Worm (Caenorhabditis elegans): Measurements from ENCODE around the gene cpt-4.
A peak's percentile ranks its signal among the peaks of the same experiment; 100 is the strongest.
"Not testable (repeated sequence)": the region's sequence is repeated elsewhere in the genome, so short reads cannot be mapped to it uniquely, and the experiment has no call there.

Gene cpt-4

DNA sequence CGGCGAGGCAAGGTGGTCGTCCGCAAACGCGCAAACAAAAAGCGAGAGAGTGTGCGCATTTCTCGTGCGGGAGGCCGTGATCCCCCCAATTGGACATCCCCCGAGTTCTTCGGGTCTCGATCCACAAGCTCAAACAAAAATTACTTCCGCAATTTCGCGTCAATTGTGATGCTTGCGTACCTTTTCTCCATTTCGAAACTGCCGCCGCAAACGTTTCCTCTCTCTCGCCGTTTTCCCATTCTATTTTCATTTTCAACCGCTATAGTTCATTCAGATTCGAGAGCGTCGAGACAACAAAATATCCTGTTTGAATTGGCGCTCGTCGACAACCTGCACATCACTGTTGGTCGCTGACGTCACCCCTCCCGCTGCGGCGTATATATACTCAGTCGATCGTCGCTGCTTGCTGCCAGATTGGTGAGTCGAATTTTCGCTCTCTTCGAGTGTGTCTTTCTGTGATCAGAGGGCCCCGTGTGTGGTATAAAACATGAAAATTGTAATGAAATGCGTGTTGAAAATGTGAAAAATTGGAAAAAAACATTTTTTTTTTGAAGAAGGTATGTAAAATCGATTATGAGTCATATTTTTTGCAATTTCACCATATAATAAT is 21.9 kb upstream of the cpt-4 start, which contains the start of the genes pqn-51 and K11D12.14 (continued):
- TF ChIP-seq nhr-11 (tag; optimal IDR thresholded peaks at IDR 0.05) (no peak), F13H6.1 (tag; optimal IDR thresholded peaks at IDR 0.05) (peak; percentile 98), nhr-10 (tag; optimal IDR thresholded peaks at IDR 0.05) (peak; percentile 15), elt-3 (tag; optimal IDR thresholded peaks at IDR 0.05) (no peak), zag-1 (tag; optimal IDR thresholded peaks at IDR 0.05) (peak; percentile 68), ztf-11 (tag; optimal IDR thresholded peaks at IDR 0.05) (no peak), lin-13 (GFP tag; optimal IDR thresholded peaks at IDR 0.05) (peak; percentile 87), egl-27 (tag; optimal IDR thresholded peaks at IDR 0.05) (peak; percentile 86), mbf-1 (tag; optimal IDR thresholded peaks at IDR 0.05) (no peak), mdl-1 (tag; optimal IDR thresholded peaks at IDR 0.05) (peak in 1 of 2 experiments; percentile 59), skn-1 (tag; optimal IDR thresholded peaks at IDR 0.05) (no peak), C34F6.9 (tag; optimal IDR thresholded peaks at IDR 0.05) (peak; percentile 96), ceh-82 (tag; optimal IDR thresholded peaks at IDR 0.05) (peak; percentile 40), sem-4 (tag; optimal IDR thresholded peaks at IDR 0.05) (peak; percentile 90), nhr-12 (tag; optimal IDR thresholded peaks at IDR 0.05) (no peak)

DNA sequence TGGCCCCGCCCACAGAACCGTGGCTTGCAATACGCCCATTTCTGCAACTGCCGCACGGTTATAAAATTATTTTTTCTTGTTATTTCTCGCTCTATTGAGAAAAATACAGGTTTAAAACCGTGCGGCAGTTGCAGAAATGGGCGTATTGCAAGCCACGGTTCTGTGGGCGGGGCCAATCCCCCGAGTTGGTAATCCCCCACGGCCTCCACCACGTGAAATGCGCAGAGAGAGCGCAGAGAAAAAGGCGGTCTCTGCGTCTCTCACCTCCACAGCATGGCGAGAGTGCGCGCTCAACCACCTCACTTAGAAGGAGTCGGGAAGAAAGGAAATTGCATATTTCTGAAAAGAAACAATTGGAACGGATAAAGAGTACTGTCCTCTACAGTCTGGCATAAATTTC is 19.7 kb upstream of the cpt-4 start:
- peak; percentile 33 for TF ChIP-seq sma-9 (GFP tag; optimal IDR thresholded peaks at IDR 0.05)
- not testable (repeated sequence) for TF ChIP-seq sma-9 (tag; optimal IDR thresholded peaks at IDR 0.05)

DNA sequence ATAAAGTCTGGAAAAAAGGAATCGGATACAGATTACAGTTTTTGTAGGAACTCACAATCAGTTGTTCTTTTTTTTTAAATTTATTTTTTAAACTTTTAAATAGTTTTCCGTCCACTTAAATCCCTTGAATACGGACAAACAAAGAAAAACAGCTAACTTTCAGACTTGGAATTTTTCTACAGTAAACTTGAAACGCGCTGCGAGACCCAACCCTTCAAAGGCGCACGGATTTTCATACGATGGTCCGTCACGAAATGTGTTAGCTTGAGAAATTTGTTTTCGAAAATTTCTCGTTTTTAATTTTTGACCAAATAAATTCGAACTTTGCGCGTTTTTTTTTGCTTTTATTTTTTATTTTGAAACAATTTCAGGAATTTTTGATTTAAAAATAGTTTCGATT is 19.0 kb upstream of the cpt-4 start:
- TF ChIP-seq skn-1 (tag; optimal IDR thresholded peaks at IDR 0.05) (no peak), elt-3 (tag; optimal IDR thresholded peaks at IDR 0.05) (no peak), elt-1 (tag; optimal IDR thresholded peaks at IDR 0.05) (no peak), gmeb-1 (tag; optimal IDR thresholded peaks at IDR 0.05) (no peak), nhr-129 (tag; optimal IDR thresholded peaks at IDR 0.05) (no peak), nhr-21 (tag; optimal IDR thresholded peaks at IDR 0.05) (no peak)

DNA sequence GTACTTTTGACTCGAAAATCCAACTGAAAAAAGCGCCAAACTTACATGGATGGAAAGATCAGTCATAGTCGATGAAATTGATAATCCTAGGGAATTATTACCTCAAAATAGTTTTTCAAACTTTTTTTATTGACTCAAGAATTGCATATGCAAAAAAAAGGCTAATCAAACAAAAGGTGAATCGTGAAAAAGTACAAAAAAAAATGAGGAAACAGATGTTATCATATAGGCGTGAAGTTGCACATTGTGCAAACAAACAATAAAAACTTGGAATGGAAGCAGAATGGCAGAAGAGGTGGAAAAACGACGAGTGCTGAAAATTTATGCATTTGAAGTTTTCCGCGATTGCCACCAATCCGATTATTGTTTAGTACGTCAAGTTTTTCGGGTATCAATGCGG is 18.6 kb upstream of the cpt-4 start, which contains the start of gene exc-14:
TSS of gene exc-14 (minus strand) at position 101 of the 400 bp plus-strand sequence.
- no peak for TF ChIP-seq nhr-21 (tag; optimal IDR thresholded peaks at IDR 0.05)
- no peak for TF ChIP-seq skn-1 (tag; optimal IDR thresholded peaks at IDR 0.05)
- TF ChIP-seq lsy-2 (tag; optimal IDR thresholded peaks at IDR 0.05), result no peak
- TF ChIP-seq nhr-12 (tag; optimal IDR thresholded peaks at IDR 0.05), result no peak
- TF ChIP-seq blmp-1 (tag; optimal IDR thresholded peaks at IDR 0.05; ENCODE audit: insufficient read depth), result no peak
- TF ChIP-seq ama-1 (optimal IDR thresholded peaks at IDR 0.05), result no peak
- no peak for TF ChIP-seq mab-5 (tag; optimal IDR thresholded peaks at IDR 0.05)

ce11 chrV:5040925-5041324 is 13.4 kb upstream of the cpt-4 start, which contains the start of gene K11D12.8:
TSS of gene K11D12.8 (minus strand) at chrV:5041001.
- TF ChIP-seq R02D3.7 (tag; optimal IDR thresholded peaks at IDR 0.05) (no peak), nhr-25 (tag; optimal IDR thresholded peaks at IDR 0.05) (no peak), lin-11 (tag; optimal IDR thresholded peaks at IDR 0.05) (no peak), F13H6.1 (tag; optimal IDR thresholded peaks at IDR 0.05) (no peak), sma-9 (GFP tag; optimal IDR thresholded peaks at IDR 0.05) (no peak), sma-9 (tag; optimal IDR thresholded peaks at IDR 0.05) (no peak), nhr-12 (tag; optimal IDR thresholded peaks at IDR 0.05) (no peak)

- no peak for TF ChIP-seq nhr-12 (tag; optimal IDR thresholded peaks at IDR 0.05)
- no peak for TF ChIP-seq F13H6.1 (tag; optimal IDR thresholded peaks at IDR 0.05)
- TF ChIP-seq ztf-11 (tag; optimal IDR thresholded peaks at IDR 0.05), result no peak
- no peak for TF ChIP-seq mbf-1 (tag; optimal IDR thresholded peaks at IDR 0.05)
- no peak for TF ChIP-seq sem-4 (tag; optimal IDR thresholded peaks at IDR 0.05)
- no peak for TF ChIP-seq ZK546.5 (tag; optimal IDR thresholded peaks at IDR 0.05)
- TF ChIP-seq lin-11 (tag; optimal IDR thresholded peaks at IDR 0.05), result no peak
- TF ChIP-seq nhr-25 (tag; optimal IDR thresholded peaks at IDR 0.05), result no peak
- no peak for TF ChIP-seq nhr-6 (tag; optimal IDR thresholded peaks at IDR 0.05)
- TF ChIP-seq lin-39 (tag; optimal IDR thresholded peaks at IDR 0.05), result no peak
- no peak for TF ChIP-seq R02D3.7 (tag; optimal IDR thresholded peaks at IDR 0.05)
- TF ChIP-seq aly-2 (tag; optimal IDR thresholded peaks at IDR 0.05), result no peak
- no peak for TF ChIP-seq mab-5 (tag; optimal IDR thresholded peaks at IDR 0.05)
Observed at ce11 chrV:5039559-5039958, 12.0 kb upstream of the cpt-4 start, which contains the start of gene K11D12.11. TSS of gene K11D12.11 (minus strand) at chrV:5039600.

Data from whole organism, L2 larva.